Worm (Caenorhabditis elegans) whole organism, midembryonic: ENCODE data around the gene C17C3.6.

Experiments used
- T22C8.4 ChIP-seq: fragments of 200-800 bp; sonication (Bioruptor generic); IDR thresholded peaks from 2 replicates; pipeline ENCODE4 v1.3.6; 2022; ENCODE audit warnings: missing genetic modification characterization, missing compliant biosample characterization
- cog-1 ChIP-seq: sonication (generic microtip); optimal IDR thresholded peaks from 2 replicates; lab custom pipeline; 2016; ENCODE audit warnings: missing genetic modification characterization, missing compliant biosample characterization
- flt-1 ChIP-seq: fragments of 200-800 bp; sonication (Bioruptor generic); IDR thresholded peaks from 2 replicates; pipeline ENCODE4 v1.3.6; 2022; ENCODE audit warnings: missing genetic modification characterization, missing compliant biosample characterization
- klf-2 ChIP-seq: fragments of 200-800 bp; sonication (Bioruptor generic); conservative IDR thresholded peaks from 2 replicates; pipeline ENCODE4 v1.3.6; 2022; ENCODE audit warnings: missing genetic modification reagents, missing genetic modification characterization, missing compliant biosample characterization
- med-1 ChIP-seq: sonication (generic microtip); optimal IDR thresholded peaks from 2 replicates; lab custom pipeline; 2017; ENCODE audit warnings: missing genetic modification characterization, mild to moderate bottlenecking, missing compliant biosample characterization, antibody characterized with exemption, missing genetic modification reagents; ENCODE audit not compliant: insufficient read depth
- ref-1 ChIP-seq: fragments of 200-800 bp; sonication (Bioruptor generic); conservative IDR thresholded peaks from 2 replicates; pipeline ENCODE4 v1.3.6; 2022; ENCODE audit warnings: missing genetic modification reagents, missing genetic modification characterization, missing compliant biosample characterization
- tab-1 ChIP-seq: fragments of 200-800 bp; sonication (Bioruptor generic); IDR thresholded peaks from 2 replicates; pipeline ENCODE4 v1.3.6; 2022; ENCODE audit warnings: missing genetic modification characterization, missing compliant biosample characterization
- ztf-23 ChIP-seq: fragments of 200-800 bp; sonication (Bioruptor generic); IDR thresholded peaks from 2 replicates; pipeline ENCODE4 v1.3.6; 2022; ENCODE audit warnings: missing genetic modification reagents, missing genetic modification characterization, missing compliant biosample characterization
- ztf-29 ChIP-seq: fragments of 200-800 bp; sonication (Bioruptor generic); IDR thresholded peaks from 2 replicates; pipeline ENCODE4 v1.3.6; 2022; ENCODE audit warnings: missing genetic modification reagents, missing genetic modification characterization, missing compliant biosample characterization

C17C3.6 gene

DNA sequence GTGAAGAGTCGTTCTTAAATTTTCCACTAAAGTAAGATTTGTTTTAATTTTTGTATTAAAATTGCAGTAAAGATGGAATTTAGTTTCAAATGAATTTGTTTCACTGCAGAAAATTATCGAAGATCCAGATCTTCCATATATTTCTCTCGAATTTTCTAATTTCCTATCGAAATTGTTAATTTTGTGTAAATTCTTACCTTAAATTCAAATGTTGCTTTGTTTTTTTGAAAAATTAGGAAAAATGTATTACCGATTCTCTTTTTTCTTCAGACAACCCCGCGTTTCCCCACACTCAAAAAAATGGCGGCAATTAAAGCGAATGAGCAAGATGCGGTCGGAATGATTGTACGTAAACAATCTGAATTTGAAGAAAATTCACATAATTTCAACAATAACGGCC is at the start of gene C17C3.6:
C17C3.6 (plus strand) TSS at position 301 of the 400 bp plus-strand sequence.
- TF ChIP-seq ztf-29 (GFP tag; lab: Robert Waterston, UW), result no peak
- TF ChIP-seq ref-1 (GFP tag; lab: Robert Waterston, UW), result no peak

DNA sequence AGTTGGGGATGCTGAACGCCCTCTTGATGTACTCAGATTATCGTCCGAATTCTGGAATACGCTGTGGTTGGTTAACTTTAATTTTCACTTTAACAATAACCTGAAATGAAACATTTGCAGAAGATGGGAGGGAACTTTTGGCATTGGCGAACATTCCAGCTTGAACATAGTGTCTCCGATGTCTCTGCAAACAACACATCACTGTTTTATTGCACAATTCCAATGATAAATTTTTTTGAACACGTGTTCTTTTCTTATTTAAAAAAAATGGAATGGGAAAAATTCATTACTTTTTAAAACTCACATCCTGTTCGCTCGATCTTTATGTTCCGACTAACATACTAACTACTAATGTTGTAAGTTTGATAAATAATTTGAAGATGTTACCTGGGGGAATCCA is 49.4 kb upstream of the C17C3.6 start, which contains the start of gene fzy-1:
fzy-1 (plus strand) TSS at position 301 of the 400 bp plus-strand sequence.
- TF ChIP-seq ref-1 (GFP tag; lab: Robert Waterston, UW), result no peak
- TF ChIP-seq ztf-29 (GFP tag; lab: Robert Waterston, UW), result no peak
- no peak for TF ChIP-seq ztf-23 (GFP tag; lab: Robert Waterston, UW)

DNA sequence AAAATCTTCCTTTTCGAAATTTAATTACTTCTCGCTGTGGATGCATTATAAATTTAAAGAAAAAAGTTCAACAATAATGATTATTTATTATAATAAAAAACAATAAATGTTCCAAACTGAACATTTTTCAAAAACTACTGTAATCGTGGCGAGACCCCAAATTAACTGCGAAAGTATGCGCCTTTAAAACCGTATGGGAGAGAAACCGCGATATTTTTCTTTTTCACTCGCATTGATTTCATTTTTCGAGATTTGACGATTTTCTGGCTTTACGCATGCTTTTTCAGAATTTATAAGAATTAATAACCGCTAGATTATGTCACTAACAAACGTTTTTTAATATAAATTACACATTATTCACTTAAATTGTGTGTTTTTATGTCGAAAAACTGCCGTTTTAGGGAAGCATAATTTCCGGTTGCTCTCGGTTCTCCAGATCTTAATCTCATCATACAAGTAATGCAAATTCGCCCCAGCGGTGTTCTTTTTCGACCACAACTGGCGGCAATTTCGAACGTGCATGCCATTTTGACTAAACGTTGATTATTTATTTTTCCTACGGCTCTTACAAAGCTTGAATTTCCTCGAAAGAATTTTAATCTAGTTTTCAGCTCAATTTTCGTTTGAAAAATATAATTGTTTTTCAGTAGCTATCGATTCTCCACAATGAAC is 48.7 kb upstream of the C17C3.6 start, which contains the start of gene F12A10.8:
F12A10.8 (minus strand) TSS at position 79 of the 672 bp plus-strand sequence.
- TF ChIP-seq tab-1 (GFP tag; lab: Robert Waterston, UW), result no peak
- TF ChIP-seq cog-1, result no peak
- TF ChIP-seq ztf-29 (GFP tag; lab: Robert Waterston, UW), result no peak
- no peak for TF ChIP-seq klf-2 (GFP tag; lab: Robert Waterston, UW)
- TF ChIP-seq med-1 (GFP tag; lab: Kevin White, UChicago), result no peak
- no peak for TF ChIP-seq ref-1 (GFP tag; lab: Robert Waterston, UW)
- no peak for TF ChIP-seq ztf-23 (GFP tag; lab: Robert Waterston, UW)
- TF ChIP-seq flt-1 (GFP tag; lab: Robert Waterston, UW), result no peak
- no peak for TF ChIP-seq T22C8.4 (GFP tag; lab: Robert Waterston, UW)

DNA sequence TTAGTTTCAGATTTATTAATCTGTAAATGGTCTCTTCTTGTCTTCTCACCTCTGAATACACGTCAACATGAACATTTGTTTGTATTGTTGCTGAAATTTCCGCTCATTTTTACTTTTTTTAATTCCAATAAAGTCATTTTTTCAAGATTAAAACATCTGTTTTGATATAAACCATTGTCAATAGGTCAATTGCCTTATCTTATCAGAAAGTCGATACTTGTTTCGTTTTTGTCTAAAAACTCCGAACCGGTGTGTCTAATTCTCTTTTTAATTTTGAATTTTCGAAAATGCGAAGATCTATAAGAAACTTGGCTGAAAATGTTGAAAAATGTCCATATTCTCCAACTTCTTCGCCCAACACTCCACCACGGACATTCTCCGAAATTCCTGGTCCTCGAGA is 46.1 kb upstream of the C17C3.6 start, which contains the start of gene cyp-44A1:
cyp-44A1 (plus strand) TSS at position 285 of the 400 bp plus-strand sequence.
- TF ChIP-seq klf-2 (GFP tag; lab: Robert Waterston, UW), result no peak
- no peak for TF ChIP-seq ztf-23 (GFP tag; lab: Robert Waterston, UW)
- TF ChIP-seq T22C8.4 (GFP tag; lab: Robert Waterston, UW), result no peak
- TF ChIP-seq ztf-29 (GFP tag; lab: Robert Waterston, UW), result no peak
- TF ChIP-seq med-1 (GFP tag; lab: Kevin White, UChicago), result no peak
- TF ChIP-seq cog-1, result no peak
- TF ChIP-seq tab-1 (GFP tag; lab: Robert Waterston, UW), result no peak
- TF ChIP-seq ref-1 (GFP tag; lab: Robert Waterston, UW), result no peak
- TF ChIP-seq flt-1 (GFP tag; lab: Robert Waterston, UW), result no peak

DNA sequence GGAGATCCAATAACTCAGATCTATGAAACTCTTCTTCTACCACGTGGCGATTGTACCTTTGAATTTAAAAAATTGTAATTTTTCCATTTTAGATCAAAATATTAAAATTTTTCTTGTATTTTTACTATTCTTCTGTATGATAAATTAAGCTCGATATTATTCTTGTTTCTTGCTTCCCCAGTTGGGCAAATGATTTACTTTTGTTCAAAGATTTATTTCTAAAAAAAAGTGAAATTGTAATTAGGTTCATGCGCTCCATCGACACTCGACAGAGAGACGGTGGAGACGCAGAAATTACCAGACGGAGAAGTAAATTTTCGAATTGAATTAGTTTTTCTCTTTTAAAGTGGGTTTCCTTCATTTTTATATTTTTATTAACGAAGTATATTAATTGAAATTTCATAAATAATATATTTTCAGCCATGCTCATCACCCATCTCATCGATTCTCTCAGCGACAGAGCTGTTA is 44.0 kb upstream of the C17C3.6 start, which contains the start of gene npp-24:
npp-24 (plus strand) TSS at position 51 of the 468 bp plus-strand sequence.
- TF ChIP-seq flt-1 (GFP tag; lab: Robert Waterston, UW) (no peak), ztf-23 (GFP tag; lab: Robert Waterston, UW) (no peak), ref-1 (GFP tag; lab: Robert Waterston, UW) (no peak), klf-2 (GFP tag; lab: Robert Waterston, UW) (no peak)

DNA sequence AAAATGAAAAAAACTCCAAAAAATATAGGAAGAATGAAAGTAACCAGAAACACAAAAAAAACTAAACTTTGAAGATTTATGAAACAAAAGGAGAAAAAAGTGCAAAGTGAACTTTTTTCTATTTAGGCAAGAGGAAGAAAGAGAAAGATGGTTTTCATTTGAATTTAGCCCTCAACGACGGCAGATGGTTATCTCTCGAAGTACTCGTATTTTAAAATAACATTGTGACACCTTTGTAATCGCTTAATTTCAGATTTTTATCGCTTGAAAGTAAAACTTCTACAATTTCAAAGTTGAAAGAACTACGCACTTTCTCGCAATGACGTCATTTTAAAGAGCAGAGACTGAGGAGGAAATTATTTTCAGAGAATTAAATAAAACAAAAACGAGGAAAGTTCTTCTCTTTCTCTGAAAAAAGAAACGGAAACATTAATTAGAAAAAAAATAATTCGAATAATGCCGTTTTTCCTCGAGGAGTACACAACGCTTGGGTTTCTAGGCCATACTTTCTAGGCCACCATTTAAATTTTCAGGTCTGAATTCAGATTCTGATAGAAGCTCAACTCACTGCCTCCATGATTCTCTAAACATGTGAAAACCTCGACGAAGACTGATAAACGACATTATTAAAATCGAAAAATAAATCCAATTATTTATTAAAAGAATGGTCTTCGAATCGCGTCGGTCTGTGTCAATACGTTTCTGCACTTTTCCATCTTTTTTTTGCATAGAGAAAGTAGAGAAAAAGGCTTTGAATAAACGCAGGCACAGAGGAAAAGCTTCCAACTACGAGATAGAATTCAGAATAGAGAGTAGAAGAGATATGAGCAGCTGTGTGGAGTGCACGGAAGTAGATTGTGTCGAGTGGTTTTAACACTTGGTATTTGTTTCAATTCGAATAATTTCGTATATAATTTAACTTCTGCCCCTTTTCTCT is 38.2 kb upstream of the C17C3.6 start:
- TF ChIP-seq tab-1 (GFP tag; lab: Robert Waterston, UW), result no peak
- peak; percentile 44 for TF ChIP-seq cog-1

DNA sequence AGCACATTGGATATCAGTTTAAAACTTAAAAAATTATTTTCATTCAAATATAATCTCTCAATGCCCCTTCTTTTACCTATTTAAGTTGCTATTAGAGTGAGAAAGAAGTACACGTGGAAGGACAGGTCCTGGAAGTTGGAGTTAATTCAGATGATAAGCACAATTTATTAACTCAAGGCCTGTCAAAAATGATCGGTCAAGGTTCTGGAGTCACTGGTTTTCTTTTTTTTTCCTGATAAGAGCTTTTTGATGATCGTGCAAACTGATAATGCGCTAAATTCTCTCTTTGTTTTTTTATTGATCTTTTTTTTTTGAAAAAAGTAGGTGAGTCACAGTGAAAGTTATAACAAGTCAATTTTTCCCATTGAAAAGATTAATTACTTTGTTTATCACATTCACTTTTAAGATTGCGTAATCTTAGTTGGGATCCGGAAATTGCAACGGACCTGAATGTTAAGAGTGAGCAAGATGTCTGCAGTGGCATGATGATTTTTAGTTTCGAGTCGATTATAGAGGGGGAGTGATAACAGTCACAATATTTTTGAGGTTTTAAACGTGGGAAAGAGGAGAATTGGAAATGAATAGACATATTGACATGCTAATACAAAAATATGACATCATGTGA is 37.3 kb upstream of the C17C3.6 start:
- TF ChIP-seq klf-2 (GFP tag; lab: Robert Waterston, UW) (no peak), flt-1 (GFP tag; lab: Robert Waterston, UW) (no peak), ref-1 (GFP tag; lab: Robert Waterston, UW) (no peak), ztf-29 (GFP tag; lab: Robert Waterston, UW) (no peak), med-1 (GFP tag; lab: Kevin White, UChicago) (no peak), T22C8.4 (GFP tag; lab: Robert Waterston, UW) (no peak), ztf-23 (GFP tag; lab: Robert Waterston, UW) (no peak)

DNA sequence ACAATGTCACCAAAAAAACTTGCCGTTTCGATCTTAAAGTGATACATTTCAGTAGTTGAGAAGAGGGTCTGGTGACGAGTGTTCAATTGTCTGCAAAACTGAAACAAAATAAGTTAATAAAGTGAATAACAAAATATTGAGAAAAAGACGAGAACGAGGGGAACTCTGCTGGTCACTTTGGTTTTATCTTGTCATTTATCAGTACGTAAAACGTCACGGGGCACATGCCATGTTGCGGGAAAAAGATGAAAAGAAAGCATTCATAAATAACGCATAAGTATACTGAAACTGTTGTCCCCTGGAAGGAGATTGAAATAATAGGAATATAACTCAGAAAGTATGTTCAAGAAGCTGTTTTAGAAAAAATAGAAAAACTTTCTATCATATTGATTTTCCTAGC is 35.0 kb upstream of the C17C3.6 start, which contains the start of gene sahd-1:
sahd-1 (minus strand) TSS at position 100 of the 400 bp plus-strand sequence.
- TF ChIP-seq ztf-29 (GFP tag; lab: Robert Waterston, UW), result no peak
- TF ChIP-seq med-1 (GFP tag; lab: Kevin White, UChicago), result no peak
- no peak for TF ChIP-seq flt-1 (GFP tag; lab: Robert Waterston, UW)
- no peak for TF ChIP-seq klf-2 (GFP tag; lab: Robert Waterston, UW)
- TF ChIP-seq cog-1, result no peak
- TF ChIP-seq ztf-23 (GFP tag; lab: Robert Waterston, UW), result no peak
- TF ChIP-seq T22C8.4 (GFP tag; lab: Robert Waterston, UW), result no peak
- no peak for TF ChIP-seq ref-1 (GFP tag; lab: Robert Waterston, UW)

DNA sequence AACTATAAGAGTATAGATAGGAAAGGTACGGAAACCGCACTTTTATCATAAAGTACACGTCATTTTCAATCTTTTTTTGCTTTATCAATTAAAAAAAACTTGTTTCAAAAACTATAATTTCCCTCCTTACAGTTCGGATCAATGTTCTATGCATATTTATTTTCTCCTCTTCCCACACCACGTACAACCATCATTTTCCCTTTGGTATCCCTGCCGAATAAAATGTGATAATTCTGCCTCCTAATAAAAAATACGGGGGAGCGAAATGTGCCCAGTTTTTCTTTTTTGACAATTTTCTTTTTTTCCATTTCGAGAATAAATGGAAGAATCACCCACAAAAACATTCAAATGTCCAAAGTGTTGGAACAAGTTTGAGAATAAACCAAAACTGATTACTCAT is 34.3 kb upstream of the C17C3.6 start, which contains the start of gene ZK177.3:
ZK177.3 (plus strand) TSS at position 301 of the 400 bp plus-strand sequence.
- TF ChIP-seq T22C8.4 (GFP tag; lab: Robert Waterston, UW) (no peak), ref-1 (GFP tag; lab: Robert Waterston, UW) (no peak), klf-2 (GFP tag; lab: Robert Waterston, UW) (no peak), ztf-23 (GFP tag; lab: Robert Waterston, UW) (no peak), flt-1 (GFP tag; lab: Robert Waterston, UW) (no peak), med-1 (GFP tag; lab: Kevin White, UChicago) (no peak), cog-1 (no peak), tab-1 (GFP tag; lab: Robert Waterston, UW) (no peak), ztf-29 (GFP tag; lab: Robert Waterston, UW) (no peak)
